Fruit fly (Drosophila melanogaster): ENCODE measurements around the gene CG33270.
"Not testable (repeated sequence)": the region's sequence is repeated elsewhere in the genome, so short reads cannot be mapped to it uniquely, and the experiment has no call there.

CG33270 gene

dm6 chr3L:11599255-11599654, 20.8 kb upstream of the CG33270 start:
- TF ChIP-seq CG17801 (GFP tag; optimal IDR thresholded peaks at IDR 0.05; ENCODE audit: partially characterized antibody) = no peak

dm6 chr3L:11596585-11597252, 18.3 kb upstream of the CG33270 start, which contains the start of gene CG7368:
Gene CG7368, plus strand, starts transcription at chr3L:11597202.
- no peak for TF ChIP-seq CG17801 (GFP tag; optimal IDR thresholded peaks at IDR 0.05; ENCODE audit: partially characterized antibody)

- TF ChIP-seq CG17801 (GFP tag; optimal IDR thresholded peaks at IDR 0.05; ENCODE audit: partially characterized antibody) = no peak
These were observed 15.4 kb upstream of the CG33270 start for dm6 chr3L:11593778-11594177.

- TF ChIP-seq CG17801 (GFP tag; optimal IDR thresholded peaks at IDR 0.05; ENCODE audit: partially characterized antibody) = no peak
These were observed 13.4 kb upstream of the CG33270 start for dm6 chr3L:11591803-11592202.

- no peak for TF ChIP-seq CG17801 (GFP tag; optimal IDR thresholded peaks at IDR 0.05; ENCODE audit: partially characterized antibody)
These were observed 12.7 kb upstream of the CG33270 start, which contains the start of gene CG33268 for dm6 chr3L:11591131-11591530. Gene CG33268, minus strand, starts transcription at chr3L:11591231.

dm6 chr3L:11589395-11589794, 11.0 kb upstream of the CG33270 start, which contains the start of gene CG7377:
Gene CG7377, plus strand, starts transcription at chr3L:11589695.
- not testable (repeated sequence) for TF ChIP-seq CG17801 (GFP tag; optimal IDR thresholded peaks at IDR 0.05; ENCODE audit: partially characterized antibody)

dm6 chr3L:11588594-11588993, 10.2 kb upstream of the CG33270 start:
- no peak for TF ChIP-seq CG17801 (GFP tag; optimal IDR thresholded peaks at IDR 0.05; ENCODE audit: partially characterized antibody)

dm6 chr3L:11587720-11588580, 9.5 kb upstream of the CG33270 start, which contains the start of gene rt:
Gene rt, minus strand, starts transcription at chr3L:11587770.
- TF ChIP-seq CG17801 (GFP tag; optimal IDR thresholded peaks at IDR 0.05; ENCODE audit: partially characterized antibody) = peak; percentile 27

dm6 chr3L:11586794-11587462, 8.5 kb upstream of the CG33270 start:
- TF ChIP-seq CG17801 (GFP tag; optimal IDR thresholded peaks at IDR 0.05; ENCODE audit: partially characterized antibody) = no peak

- TF ChIP-seq CG17801 (GFP tag; optimal IDR thresholded peaks at IDR 0.05; ENCODE audit: partially characterized antibody) = no peak
These were observed 5.5 kb upstream of the CG33270 start, which contains the start of gene CG32086 for dm6 chr3L:11583964-11584363. Gene CG32086, minus strand, starts transcription at chr3L:11584064.

- TF ChIP-seq CG17801 (GFP tag; optimal IDR thresholded peaks at IDR 0.05; ENCODE audit: partially characterized antibody) = no peak
These were observed 3.7 kb upstream of the CG33270 start, which contains the start of gene CG33269 for dm6 chr3L:11582097-11582496. Gene CG33269, minus strand, starts transcription at chr3L:11582197.

- no peak for TF ChIP-seq CG17801 (GFP tag; optimal IDR thresholded peaks at IDR 0.05; ENCODE audit: partially characterized antibody)
These were observed 2.5 kb upstream of the CG33270 start, which contains the start of gene CG43391 for dm6 chr3L:11580919-11581318. Gene CG43391, minus strand, starts transcription at chr3L:11581019.

- no peak for TF ChIP-seq CG17801 (GFP tag; optimal IDR thresholded peaks at IDR 0.05; ENCODE audit: partially characterized antibody)
These were observed 1.5 kb upstream of the CG33270 start, which contains the start of gene CG43390 for dm6 chr3L:11579919-11580318. Gene CG43390, minus strand, starts transcription at chr3L:11579950.

- TF ChIP-seq CG17801 (GFP tag; optimal IDR thresholded peaks at IDR 0.05; ENCODE audit: partially characterized antibody) = no peak
These were observed 424 bp upstream of the CG33270 start for dm6 chr3L:11578847-11579246.

dm6 chr3L:11577395-11577794, 1.0 kb downstream of the CG33270 start, which contains the start of gene CG33271:
Gene CG33271, minus strand, starts transcription at chr3L:11577495.
- no peak for TF ChIP-seq CG17801 (GFP tag; optimal IDR thresholded peaks at IDR 0.05; ENCODE audit: partially characterized antibody)
